Fruit fly (Drosophila melanogaster) whole organism, embryonic: ENCODE results near the gene CG5355.

ENCODE experiments used
- ATbp ChIP-seq: fragments of 200-800 bp; sonication (Bioruptor generic); optimal IDR thresholded peaks from 2 replicates; lab custom pipeline; 2017; ENCODE audit warnings: missing biosample characterization, mild to moderate bottlenecking, missing genetic modification characterization, missing genetic modification reagents
- BtbVII ChIP-seq: fragments of 200-800 bp; sonication (Bioruptor generic); optimal IDR thresholded peaks from 3 replicates; lab custom pipeline; 2017; ENCODE audit warnings: missing biosample characterization, mild to moderate bottlenecking, missing genetic modification characterization
- C15 ChIP-seq: fragments of 200-800 bp; sonication (Bioruptor generic); IDR thresholded peaks from 3 replicates; pipeline ENCODE4 v1.3.6; 2022; ENCODE audit warnings: missing biosample characterization, missing genetic modification characterization
- CG10267 ChIP-seq: fragments of 200-800 bp; sonication (Bioruptor generic); optimal IDR thresholded peaks from 2 replicates; lab custom pipeline; 2018; ENCODE audit warnings: missing biosample characterization, mild to moderate bottlenecking, missing genetic modification characterization, moderate library complexity
- CG11093 ChIP-seq: fragments of 200-800 bp; sonication (Bioruptor generic); IDR thresholded peaks from 3 replicates; pipeline ENCODE4 v1.3.6; 2022; ENCODE audit warnings: missing biosample characterization, missing genetic modification characterization
- CG11398 ChIP-seq: fragments of 200-800 bp; sonication (Bioruptor generic); optimal IDR thresholded peaks from 2 replicates; lab custom pipeline; 2016; ENCODE audit warnings: missing biosample characterization, missing genetic modification characterization
- CG11560 ChIP-seq: fragments of 200-800 bp; sonication (Bioruptor generic); IDR thresholded peaks from 3 replicates; pipeline ENCODE4 v1.3.6; 2022; ENCODE audit warnings: missing biosample characterization, missing genetic modification characterization
- CG12071 ChIP-seq: fragments of 200-800 bp; sonication (Bioruptor generic); optimal IDR thresholded peaks from 3 replicates; lab custom pipeline; 2018; ENCODE audit warnings: missing biosample characterization, mild to moderate bottlenecking, missing genetic modification characterization
- CG13123 ChIP-seq: fragments of 200-800 bp; sonication (Bioruptor generic); optimal IDR thresholded peaks from 2 replicates; lab custom pipeline; 2016; ENCODE audit warnings: missing biosample characterization, missing genetic modification characterization
- CG14710 ChIP-seq: fragments of 200-800 bp; sonication (Bioruptor generic); optimal IDR thresholded peaks from 3 replicates; lab custom pipeline; 2019; ENCODE audit warnings: missing biosample characterization, mild to moderate bottlenecking, missing genetic modification characterization, moderate library complexity
- CG15011 ChIP-seq: fragments of 200-800 bp; sonication (Bioruptor generic); optimal IDR thresholded peaks from 3 replicates; lab custom pipeline; 2018; ENCODE audit warnings: missing biosample characterization, mild to moderate bottlenecking, missing genetic modification characterization
- CG15479 ChIP-seq: fragments of 200-800 bp; sonication (Bioruptor generic); optimal IDR thresholded peaks from 3 replicates; lab custom pipeline; 2019; ENCODE audit warnings: missing biosample characterization, mild to moderate bottlenecking, missing genetic modification characterization, moderate library complexity
- CG1647 ChIP-seq: fragments of 200-800 bp; sonication (Bioruptor generic); optimal IDR thresholded peaks from 3 replicates; lab custom pipeline; 2016; ENCODE audit warnings: missing biosample characterization, missing genetic modification characterization
- CG17328 ChIP-seq: fragments of 200-800 bp; sonication (Bioruptor generic); IDR thresholded peaks from 2 replicates; pipeline ENCODE4 v1.3.6; 2022; ENCODE audit warnings: missing biosample characterization, missing genetic modification characterization
- CG2129 ChIP-seq: fragments of 200-800 bp; sonication (Bioruptor generic); IDR thresholded peaks from 2 replicates; pipeline ENCODE4 v1.3.6; 2022; ENCODE audit warnings: missing biosample characterization, missing genetic modification characterization; ENCODE audit not compliant: partially characterized antibody
- CG3847 ChIP-seq: fragments of 200-800 bp; sonication (Bioruptor generic); IDR thresholded peaks from 2 replicates; pipeline ENCODE4 v1.3.6; 2022; ENCODE audit warnings: missing biosample characterization, missing genetic modification characterization
- CG4328 ChIP-seq: fragments of 200-800 bp; sonication (Bioruptor generic); optimal IDR thresholded peaks from 3 replicates; lab custom pipeline; 2017; ENCODE audit warnings: missing biosample characterization, missing genetic modification reagents, missing genetic modification characterization
- CG4617 ChIP-seq: fragments of 200-800 bp; sonication (Bioruptor generic); optimal IDR thresholded peaks from 3 replicates; lab custom pipeline; 2016; ENCODE audit warnings: missing biosample characterization, missing genetic modification characterization, borderline replicate concordance
- CG6272 ChIP-seq: fragments of 200-800 bp; sonication (Bioruptor generic); IDR thresholded peaks from 2 replicates; pipeline ENCODE4 v1.3.6; 2022; ENCODE audit warnings: missing biosample characterization, missing genetic modification characterization
- CG7357 ChIP-seq: fragments of 200-800 bp; sonication (Bioruptor generic); IDR thresholded peaks from 3 replicates; pipeline ENCODE4 v1.3.6; 2022; ENCODE audit warnings: missing biosample characterization, missing genetic modification characterization
- CG7556 ChIP-seq: fragments of 200-800 bp; sonication (Bioruptor generic); optimal IDR thresholded peaks from 2 replicates; lab custom pipeline; 2017; ENCODE audit warnings: missing biosample characterization, mild to moderate bottlenecking, missing genetic modification characterization
- CrebB ChIP-seq: fragments of 200-800 bp; sonication (Bioruptor generic); optimal IDR thresholded peaks from 3 replicates; lab custom pipeline; 2018; ENCODE audit warnings: missing biosample characterization, mild to moderate bottlenecking, missing genetic modification characterization
- Dek ChIP-seq: fragments of 200-800 bp; sonication (Bioruptor generic); optimal IDR thresholded peaks from 3 replicates; lab custom pipeline; 2019; ENCODE audit warnings: missing biosample characterization, mild to moderate bottlenecking, missing genetic modification characterization, moderate library complexity
- Drgx ChIP-seq: fragments of 200-800 bp; sonication (Bioruptor generic); IDR thresholded peaks from 2 replicates; pipeline ENCODE4 v1.3.6; 2022; ENCODE audit warnings: missing biosample characterization, missing genetic modification characterization
- E2f1 ChIP-seq: fragments of 200-800 bp; sonication (Bioruptor generic); IDR thresholded peaks from 2 replicates; pipeline ENCODE4 v1.3.6; 2022; ENCODE audit warnings: missing biosample characterization, missing genetic modification characterization
- HLH54F ChIP-seq: fragments of 200-800 bp; sonication (Bioruptor generic); optimal IDR thresholded peaks from 3 replicates; lab custom pipeline; 2016; ENCODE audit warnings: missing biosample characterization, missing genetic modification characterization
- HLHmδ ChIP-seq: fragments of 200-800 bp; sonication (Bioruptor generic); optimal IDR thresholded peaks from 2 replicates; lab custom pipeline; 2018; ENCODE audit warnings: missing biosample characterization, mild to moderate bottlenecking, missing genetic modification characterization, moderate library complexity
- Hmx ChIP-seq: fragments of 200-800 bp; sonication (Bioruptor generic); optimal IDR thresholded peaks from 2 replicates; lab custom pipeline; 2016; ENCODE audit warnings: missing biosample characterization, missing genetic modification characterization
- Med ChIP-seq: fragments of 200-800 bp; sonication (Bioruptor generic); peaks from one replicate; lab custom pipeline; 2016; ENCODE audit warnings: missing biosample characterization, missing genetic modification characterization, mild to moderate bottlenecking, inconsistent platforms, moderate library complexity
- Opbp ChIP-seq: fragments of 200-800 bp; sonication (Bioruptor generic); IDR thresholded peaks from 3 replicates; pipeline ENCODE4 v1.3.6; 2022; ENCODE audit warnings: missing biosample characterization, missing genetic modification characterization; ENCODE audit not compliant: partially characterized antibody
- PHDP ChIP-seq: fragments of 200-800 bp; sonication (Bioruptor generic); optimal IDR thresholded peaks from 3 replicates; lab custom pipeline; 2018; ENCODE audit warnings: missing biosample characterization, mild to moderate bottlenecking, missing genetic modification characterization, moderate library complexity
- Ssrp ChIP-seq: fragments of 200-800 bp; sonication (Bioruptor generic); optimal IDR thresholded peaks from 2 replicates; lab custom pipeline; 2018; ENCODE audit warnings: missing biosample characterization, mild to moderate bottlenecking, missing genetic modification characterization, moderate library complexity
- cato ChIP-seq: fragments of 200-800 bp; sonication (Bioruptor generic); optimal IDR thresholded peaks from 2 replicates; lab custom pipeline; 2016; ENCODE audit warnings: missing biosample characterization, missing genetic modification characterization, borderline replicate concordance
- caup ChIP-seq: fragments of 200-800 bp; sonication (Bioruptor generic); optimal IDR thresholded peaks from 3 replicates; lab custom pipeline; 2017; ENCODE audit warnings: missing biosample characterization, mild to moderate bottlenecking, missing genetic modification characterization, moderate library complexity; ENCODE audit not compliant: severe bottlenecking
- ewg ChIP-seq: fragments of 200-800 bp; sonication (Bioruptor generic); optimal IDR thresholded peaks from 3 replicates; lab custom pipeline; 2017; ENCODE audit warnings: mild to moderate bottlenecking, missing biosample characterization, missing genetic modification reagents, missing genetic modification characterization
- gfzf ChIP-seq: fragments of 200-800 bp; sonication (Bioruptor generic); optimal IDR thresholded peaks from 2 replicates; lab custom pipeline; 2016; ENCODE audit warnings: missing biosample characterization, mild to moderate bottlenecking, missing genetic modification characterization, moderate library complexity
- gro ChIP-seq: fragments of 200-800 bp; sonication (Bioruptor generic); optimal IDR thresholded peaks from 2 replicates; lab custom pipeline; 2016; ENCODE audit warnings: missing biosample characterization, missing genetic modification characterization
- jing ChIP-seq: fragments of 200-800 bp; sonication (Bioruptor generic); optimal IDR thresholded peaks from 2 replicates; lab custom pipeline; 2018; ENCODE audit warnings: missing biosample characterization, mild to moderate bottlenecking, missing genetic modification characterization
- knrl ChIP-seq: fragments of 200-800 bp; sonication (Bioruptor generic); IDR thresholded peaks from 3 replicates; pipeline ENCODE4 v1.3.6; 2022; ENCODE audit warnings: missing biosample characterization, missing genetic modification characterization; ENCODE audit not compliant: partially characterized antibody
- lilli ChIP-seq: fragments of 200-800 bp; sonication (Bioruptor generic); optimal IDR thresholded peaks from 3 replicates; lab custom pipeline; 2016; ENCODE audit warnings: missing biosample characterization, missing genetic modification characterization
- maf-S ChIP-seq: fragments of 200-800 bp; sonication (Bioruptor generic); optimal IDR thresholded peaks from 2 replicates; lab custom pipeline; 2016; ENCODE audit warnings: missing biosample characterization, missing genetic modification characterization
- mirr ChIP-seq: fragments of 200-800 bp; sonication (Bioruptor generic); optimal IDR thresholded peaks from 3 replicates; lab custom pipeline; 2018; ENCODE audit warnings: missing biosample characterization, mild to moderate bottlenecking, missing genetic modification characterization
- nerfin-1 ChIP-seq: fragments of 200-800 bp; sonication (Bioruptor generic); optimal IDR thresholded peaks from 3 replicates; lab custom pipeline; 2019; ENCODE audit warnings: missing biosample characterization, mild to moderate bottlenecking, missing genetic modification characterization, moderate library complexity
- oc ChIP-seq: fragments of 200-800 bp; sonication (Bioruptor generic); optimal IDR thresholded peaks from 2 replicates; lab custom pipeline; 2018; ENCODE audit warnings: missing biosample characterization, mild to moderate bottlenecking, missing genetic modification characterization, moderate library complexity
- p53 ChIP-seq: fragments of 200-800 bp; sonication (Bioruptor generic); optimal IDR thresholded peaks from 2 replicates; lab custom pipeline; 2016; ENCODE audit warnings: missing biosample characterization, missing genetic modification characterization
- prd ChIP-seq, 3 experiments: fragments of >200 bp in 2 of 3; fragments of 200-800 bp in 1 of 3; sonication (Bioruptor generic) in 1 of 3; optimal IDR thresholded peaks in 2 of 3; IDR thresholded peaks in 1 of 3; 2 replicates in 2 of 3; 3 replicates in 1 of 3; pipeline versions ENCODE4 v1.3.6 to Lab custom; 2017 to 2022; ENCODE audit warnings: missing biosample characterization in 1 of 3, missing genetic modification characterization in 1 of 3
- salm ChIP-seq: fragments of 200-800 bp; sonication (Bioruptor generic); optimal IDR thresholded peaks from 2 replicates; lab custom pipeline; 2018; ENCODE audit warnings: missing biosample characterization, mild to moderate bottlenecking, missing genetic modification characterization
- scrt ChIP-seq: fragments of 200-800 bp; sonication (Bioruptor generic); optimal IDR thresholded peaks from 2 replicates; lab custom pipeline; 2018; ENCODE audit warnings: missing biosample characterization, mild to moderate bottlenecking, missing genetic modification characterization, moderate library complexity
- wdn ChIP-seq: fragments of 200-800 bp; sonication (Bioruptor generic); IDR thresholded peaks from 2 replicates; pipeline ENCODE4 v1.3.6; 2022; ENCODE audit warnings: missing biosample characterization, missing genetic modification characterization

Gene CG5355

DNA sequence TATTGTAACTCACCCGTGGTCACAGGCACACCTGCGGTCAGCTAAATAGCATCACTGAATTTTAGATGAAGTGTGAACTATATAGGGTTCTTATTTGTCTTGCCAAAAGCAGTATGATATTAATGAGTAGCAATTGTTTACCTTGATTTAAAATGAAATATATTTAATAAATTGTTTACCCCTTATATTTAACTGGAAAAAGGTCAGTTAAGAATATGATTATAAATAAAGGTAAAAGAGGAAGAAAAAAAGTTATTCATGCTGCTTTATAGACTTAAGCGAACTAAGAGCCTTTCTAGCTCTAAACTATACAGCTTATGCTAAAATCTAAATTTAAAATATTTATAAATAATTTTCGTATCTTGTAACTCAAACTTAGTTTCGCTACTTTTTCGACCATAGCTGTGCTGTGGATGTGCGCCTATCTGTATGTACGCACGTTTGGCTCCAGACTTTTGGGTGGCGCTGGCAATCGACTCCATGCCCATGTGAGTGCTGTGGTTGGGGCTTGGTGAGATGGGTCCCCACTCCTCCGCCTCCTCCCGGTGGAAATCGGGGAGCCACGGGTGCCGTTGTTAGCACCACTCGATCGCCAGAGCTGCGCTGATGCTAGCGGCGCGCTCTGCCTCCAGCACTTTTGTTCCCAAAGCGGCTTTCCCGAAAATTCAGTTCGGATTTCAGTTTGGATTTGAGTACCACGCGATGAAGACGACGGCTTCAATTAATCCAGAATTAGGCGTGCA lies 29.0 kb upstream of the CG5355 start, which contains the start of gene loh (continued):
- peak; percentile 66 for TF ChIP-seq Med (GFP tag; lab: Kevin White, UChicago)
- TF ChIP-seq Dek, result no peak
- peak; percentile 22 for TF ChIP-seq lilli (GFP tag; lab: Kevin White, UChicago)
- TF ChIP-seq knrl (GFP tag; lab: Robert Waterston, UW), result no peak
- no peak for TF ChIP-seq HLHmδ
- TF ChIP-seq CG11560, result no peak
- no peak for TF ChIP-seq prd (optimal IDR thresholded peaks at IDR 0.05; lab: Kevin White, UChicago)
- TF ChIP-seq prd (GFP tag; IDR thresholded peaks at IDR 0.05; lab: Robert Waterston, UW), result no peak
- no peak for TF ChIP-seq CG4617 (GFP tag; lab: Kevin White, UChicago)
- TF ChIP-seq cato (GFP tag; lab: Kevin White, UChicago), result peak; percentile 21
- TF ChIP-seq CG4328 (GFP tag; lab: Kevin White, UChicago), result no peak
- peak; percentile 17; the same call in 1 of the 2 replicates for TF ChIP-seq E2f1
- no peak for TF ChIP-seq CrebB (tag; lab: Kevin White, UChicago)
- TF ChIP-seq mirr (GFP tag; lab: Kevin White, UChicago), result no peak
- TF ChIP-seq p53 (GFP tag; lab: Kevin White, UChicago), result no peak
- no peak for TF ChIP-seq CG11093 (GFP tag; lab: Robert Waterston, UW)
- TF ChIP-seq BtbVII (GFP tag; lab: Kevin White, UChicago), result peak; percentile 46
- TF ChIP-seq CG15011 (GFP tag; lab: Kevin White, UChicago), result no peak
- no peak for TF ChIP-seq scrt
- no peak for TF ChIP-seq C15 (GFP tag; lab: Robert Waterston, UW)
- no peak for TF ChIP-seq CG15479 (GFP tag; lab: Kevin White, UChicago)
- no peak for TF ChIP-seq caup (GFP tag; lab: Kevin White, UChicago)
- no peak for TF ChIP-seq Drgx (GFP tag; lab: Robert Waterston, UW)
- peak; percentile 50 for TF ChIP-seq ewg (GFP tag; lab: Kevin White, UChicago)
- TF ChIP-seq CG1647 (GFP tag; lab: Kevin White, UChicago), result no peak
- no peak for TF ChIP-seq CG17328 (GFP tag; lab: Robert Waterston, UW)
- peak; percentile 75 for TF ChIP-seq CG14710 (tag; lab: Kevin White, UChicago)
- peak; percentile 2 for TF ChIP-seq Hmx (GFP tag; lab: Kevin White, UChicago)
- TF ChIP-seq CG11398 (GFP tag; lab: Kevin White, UChicago), result no peak
- TF ChIP-seq Ssrp (tag; lab: Kevin White, UChicago), result peak; percentile 63
- no peak for TF ChIP-seq Opbp
- TF ChIP-seq CG7556 (GFP tag; lab: Kevin White, UChicago), result peak; percentile 84
- TF ChIP-seq CG3847 (GFP tag; lab: Robert Waterston, UW), result no peak
- no peak for TF ChIP-seq CG6272 (GFP tag; lab: Robert Waterston, UW)
- no peak for TF ChIP-seq CG12071
- TF ChIP-seq HLH54F (GFP tag; lab: Kevin White, UChicago), result no peak
- no peak for TF ChIP-seq wdn (GFP tag; lab: Robert Waterston, UW)
- peak; percentile 46 for TF ChIP-seq salm (tag; lab: Kevin White, UChicago)
- TF ChIP-seq nerfin-1 (tag; lab: Kevin White, UChicago), result no peak
- TF ChIP-seq PHDP (tag; lab: Kevin White, UChicago), result peak; percentile 51
- no peak for TF ChIP-seq CG13123 (GFP tag; lab: Kevin White, UChicago)
- TF ChIP-seq CG2129 (GFP tag; lab: Robert Waterston, UW), result no peak
- peak; percentile 42 for TF ChIP-seq ATbp
- TF ChIP-seq oc, result no peak
- TF ChIP-seq CG7357 (GFP tag; lab: Robert Waterston, UW), result no peak
- no peak for TF ChIP-seq gro (GFP tag; lab: Kevin White, UChicago)
- peak; percentile 64 for TF ChIP-seq CG10267 (tag; lab: Kevin White, UChicago)
- TF ChIP-seq maf-S, result no peak
- TF ChIP-seq gfzf, result no peak
- TF ChIP-seq jing (GFP tag; lab: Kevin White, UChicago), result no peak
